Worm (Caenorhabditis elegans) whole organism, L4 larva: Measurements from ENCODE around the gene C45G7.4.
A peak's percentile ranks its signal among the peaks of the same experiment; 100 is the strongest.

Experiments used
- F10B5.3 ChIP-seq: sonication (generic microtip); optimal IDR thresholded peaks from 2 replicates; lab custom pipeline; 2016; ENCODE audit warnings: mild to moderate bottlenecking, missing genetic modification characterization, missing compliant biosample characterization
- F49E8.2 ChIP-seq: sonication (generic microtip); optimal IDR thresholded peaks from 2 replicates; lab custom pipeline; 2016; ENCODE audit warnings: missing compliant biosample characterization, mild to moderate bottlenecking, missing genetic modification characterization, borderline replicate concordance
- R02D3.7 ChIP-seq: fragments of 150-350 bp; sonication (generic microtip); optimal IDR thresholded peaks from 3 replicates; lab custom pipeline; 2014; ENCODE audit warnings: missing biosample characterization, missing genetic modification characterization
- T26A8.4 ChIP-seq: fragments of 200-800 bp; sonication (Bioruptor generic); IDR thresholded peaks from 2 replicates; pipeline ENCODE4 v1.3.6; 2022; ENCODE audit warnings: missing genetic modification characterization, missing compliant biosample characterization
- Y5F2A.4 ChIP-seq: fragments of 200-800 bp; sonication (Bioruptor generic); optimal IDR thresholded peaks from 2 replicates; lab custom pipeline; 2018; ENCODE audit warnings: mild to moderate bottlenecking, missing genetic modification characterization, missing compliant biosample characterization
- ZK546.5 ChIP-seq, 2 experiments: sonication (generic microtip); optimal IDR thresholded peaks; 2 replicates each; lab custom pipeline; 2017; ENCODE audit warnings: missing biosample characterization in 2 of 2, missing genetic modification characterization in 2 of 2
- aha-1 ChIP-seq: fragments of 150-350 bp; peaks from one replicate; lab custom pipeline; 2014; ENCODE audit warnings: missing biosample characterization, missing genetic modification characterization
- aly-2 ChIP-seq: sonication (generic microtip); optimal IDR thresholded peaks from 2 replicates; lab custom pipeline; 2018; ENCODE audit warnings: missing biosample characterization, missing genetic modification characterization
- attf-4 ChIP-seq: sonication (generic microtip); optimal IDR thresholded peaks from 3 replicates; lab custom pipeline; 2017; ENCODE audit warnings: missing biosample characterization, missing genetic modification characterization
- ceh-20 ChIP-seq: fragments of 200-800 bp; sonication (Bioruptor generic); IDR thresholded peaks from 2 replicates; pipeline ENCODE4 v1.3.6; 2022; ENCODE audit warnings: missing genetic modification reagents, missing genetic modification characterization, missing compliant biosample characterization
- ceh-32 ChIP-seq: sonication (generic microtip); optimal IDR thresholded peaks from 2 replicates; lab custom pipeline; 2016; ENCODE audit warnings: mild to moderate bottlenecking, missing genetic modification characterization, missing compliant biosample characterization; ENCODE audit not compliant: poor library complexity
- ceh-44 ChIP-seq: fragments of 200-800 bp; sonication (Bioruptor generic); IDR thresholded peaks from 2 replicates; pipeline ENCODE4 v1.3.6; 2022; ENCODE audit warnings: missing genetic modification reagents, missing genetic modification characterization, missing compliant biosample characterization
- ceh-62 ChIP-seq: sonication (generic microtip); optimal IDR thresholded peaks from 2 replicates; lab custom pipeline; 2017; ENCODE audit warnings: missing biosample characterization, missing genetic modification characterization
- cey-2 ChIP-seq: sonication (generic microtip); optimal IDR thresholded peaks from 3 replicates; lab custom pipeline; 2017; ENCODE audit warnings: missing genetic modification characterization, mild to moderate bottlenecking, missing compliant biosample characterization, antibody characterized with exemption, borderline replicate concordance; ENCODE audit not compliant: insufficient read depth
- ctbp-1 ChIP-seq: fragments of 200-800 bp; sonication (Bioruptor generic); IDR thresholded peaks from 2 replicates; pipeline ENCODE4 v1.3.6; 2022; ENCODE audit warnings: missing genetic modification reagents, missing genetic modification characterization, missing compliant biosample characterization
- daf-19 ChIP-seq: fragments of 200-800 bp; sonication (Bioruptor generic); conservative IDR thresholded peaks from 2 replicates; pipeline ENCODE4 v1.3.6; 2022; ENCODE audit warnings: missing genetic modification characterization, missing compliant biosample characterization
- duxl-1 ChIP-seq: sonication (generic microtip); optimal IDR thresholded peaks from 2 replicates; lab custom pipeline; 2016; ENCODE audit warnings: mild to moderate bottlenecking, missing genetic modification characterization, moderate library complexity, missing compliant biosample characterization; ENCODE audit not compliant: poor library complexity
- dve-1 ChIP-seq: sonication (generic microtip); optimal IDR thresholded peaks from 2 replicates; lab custom pipeline; 2017; ENCODE audit warnings: antibody characterized with exemption, mild to moderate bottlenecking, missing genetic modification characterization, missing compliant biosample characterization; ENCODE audit not compliant: insufficient read depth
- egl-27 ChIP-seq: sonication (generic microtip); optimal IDR thresholded peaks from 3 replicates; lab custom pipeline; 2017; ENCODE audit warnings: missing biosample characterization, missing genetic modification reagents, missing genetic modification characterization
- hlh-11 ChIP-seq: fragments of 200-800 bp; sonication (Bioruptor generic); optimal IDR thresholded peaks from 2 replicates; lab custom pipeline; 2018; ENCODE audit warnings: mild to moderate bottlenecking, missing genetic modification characterization, missing compliant biosample characterization
- hmg-1.1 ChIP-seq: fragments of 200-800 bp; sonication (Bioruptor generic); IDR thresholded peaks from 2 replicates; pipeline ENCODE4 v1.3.6; 2022; ENCODE audit warnings: missing genetic modification reagents, missing genetic modification characterization, missing compliant biosample characterization
- lim-7 ChIP-seq: fragments of 200-800 bp; sonication (Bioruptor generic); IDR thresholded peaks from 2 replicates; pipeline ENCODE4 v1.3.6; 2022; ENCODE audit warnings: missing genetic modification characterization, missing compliant biosample characterization
- lin-29 ChIP-seq: fragments of 200-800 bp; sonication (Bioruptor generic); IDR thresholded peaks from 2 replicates; pipeline ENCODE4 v1.3.6; 2022; ENCODE audit warnings: missing genetic modification reagents, missing genetic modification characterization, missing compliant biosample characterization
- lin-38 ChIP-seq: fragments of 200-800 bp; sonication (Bioruptor generic); IDR thresholded peaks from 2 replicates; pipeline ENCODE4 v1.3.6; 2022; ENCODE audit warnings: missing genetic modification reagents, missing genetic modification characterization, missing compliant biosample characterization
- lin-39 ChIP-seq: fragments of 150-350 bp; optimal IDR thresholded peaks from 2 replicates; lab custom pipeline; 2014; ENCODE audit warnings: missing biosample characterization, missing genetic modification reagents, missing genetic modification characterization
- lir-3 ChIP-seq: sonication (generic microtip); optimal IDR thresholded peaks from 2 replicates; lab custom pipeline; 2016; ENCODE audit warnings: mild to moderate bottlenecking, missing genetic modification characterization, missing compliant biosample characterization
- lsy-2 ChIP-seq, 2 experiments: fragments of 150-350 bp in 1 of 2; sonication (generic microtip) in 1 of 2; optimal IDR thresholded peaks; 2 replicates each; lab custom pipeline; 2014 to 2017; ENCODE audit warnings: missing biosample characterization in 2 of 2, missing genetic modification characterization in 2 of 2
- madf-5 ChIP-seq, 2 experiments: fragments of 200-800 bp; sonication (Bioruptor generic); IDR thresholded peaks; 2 replicates each; pipeline ENCODE4 v1.3.6; 2022; ENCODE audit warnings: missing compliant biosample characterization in 2 of 2, missing genetic modification characterization in 2 of 2
- mdl-1 ChIP-seq, 2 experiments: fragments of 150-350 bp in 1 of 2; sonication (generic microtip) in 1 of 2; optimal IDR thresholded peaks; 2 replicates each; lab custom pipeline; 2014 to 2017; ENCODE audit warnings: missing biosample characterization in 2 of 2, missing genetic modification characterization in 2 of 2
- mep-1 ChIP-seq: fragments of 150-350 bp; sonication (generic microtip); optimal IDR thresholded peaks from 3 replicates; lab custom pipeline; 2014; ENCODE audit warnings: missing biosample characterization, missing genetic modification characterization
- mxl-2 ChIP-seq: fragments of 200-800 bp; sonication (Bioruptor generic); conservative IDR thresholded peaks from 2 replicates; pipeline ENCODE4 v1.3.6; 2022; ENCODE audit warnings: missing genetic modification reagents, missing genetic modification characterization, missing compliant biosample characterization
- mxl-3 ChIP-seq: fragments of 200-800 bp; sonication (Bioruptor generic); optimal IDR thresholded peaks from 2 replicates; lab custom pipeline; 2018; ENCODE audit warnings: mild to moderate bottlenecking, missing genetic modification characterization, missing compliant biosample characterization
- nhr-102 ChIP-seq: sonication (generic microtip); optimal IDR thresholded peaks from 2 replicates; lab custom pipeline; 2016; ENCODE audit warnings: mild to moderate bottlenecking, missing genetic modification characterization, moderate library complexity, missing compliant biosample characterization
- nhr-111 ChIP-seq: fragments of 200-800 bp; sonication (Bioruptor generic); optimal IDR thresholded peaks from 2 replicates; lab custom pipeline; 2018; ENCODE audit warnings: mild to moderate bottlenecking, missing genetic modification characterization, missing compliant biosample characterization
- nhr-237 ChIP-seq: sonication (generic microtip); optimal IDR thresholded peaks from 2 replicates; lab custom pipeline; 2017; ENCODE audit warnings: missing biosample characterization, missing genetic modification characterization
- nhr-76 ChIP-seq: fragments of 150-350 bp; optimal IDR thresholded peaks from 2 replicates; lab custom pipeline; 2014; ENCODE audit warnings: missing biosample characterization, missing genetic modification characterization
- nhr-77 ChIP-seq: fragments of 150-350 bp; optimal IDR thresholded peaks from 2 replicates; lab custom pipeline; 2014; ENCODE audit warnings: missing biosample characterization, missing genetic modification characterization
- pha-4 ChIP-seq, 2 experiments: fragments of 150-350 bp in 1 of 2; fragments of 200-800 bp in 1 of 2; sonication (Bioruptor generic) in 1 of 2; IDR thresholded peaks in 1 of 2; optimal IDR thresholded peaks in 1 of 2; 2 replicates each; pipeline versions ENCODE4 v1.3.6 to Lab custom; 2014 to 2022; ENCODE audit warnings: missing genetic modification characterization in 2 of 2, missing genetic modification reagents in 2 of 2, missing biosample characterization in 1 of 2, missing compliant biosample characterization in 1 of 2
- rbr-2 ChIP-seq: sonication (generic microtip); optimal IDR thresholded peaks from 2 replicates; lab custom pipeline; 2016; ENCODE audit warnings: missing genotype, missing genetic modification characterization, missing compliant biosample characterization
- sdz-12 ChIP-seq: fragments of 200-800 bp; sonication (Bioruptor generic); optimal IDR thresholded peaks from 2 replicates; lab custom pipeline; 2018; ENCODE audit warnings: mild to moderate bottlenecking, missing genetic modification characterization, missing compliant biosample characterization
- snpc-1.2 ChIP-seq: fragments of 200-800 bp; sonication (Bioruptor generic); IDR thresholded peaks from 2 replicates; pipeline ENCODE4 v1.3.6; 2022; ENCODE audit warnings: missing genetic modification reagents, missing genetic modification characterization, missing compliant biosample characterization
- snpc-4 ChIP-seq: fragments of 150-350 bp; optimal IDR thresholded peaks from 2 replicates; lab custom pipeline; 2014; ENCODE audit warnings: missing biosample characterization, missing genetic modification characterization
- spr-3 ChIP-seq: fragments of 200-800 bp; sonication (Bioruptor generic); optimal IDR thresholded peaks from 2 replicates; lab custom pipeline; 2018; ENCODE audit warnings: mild to moderate bottlenecking, missing genetic modification characterization, missing compliant biosample characterization
- tra-1 ChIP-seq: fragments of 200-800 bp; sonication (Bioruptor generic); IDR thresholded peaks from 2 replicates; pipeline ENCODE4 v1.3.6; 2022; ENCODE audit warnings: missing genetic modification reagents, missing genetic modification characterization, missing compliant biosample characterization
- unc-130 ChIP-seq: sonication (generic microtip); optimal IDR thresholded peaks from 2 replicates; lab custom pipeline; 2016; ENCODE audit warnings: missing genetic modification reagents, missing genetic modification characterization, missing compliant biosample characterization
- unc-39 ChIP-seq: sonication (generic microtip); optimal IDR thresholded peaks from 2 replicates; lab custom pipeline; 2017; ENCODE audit warnings: missing biosample characterization, missing genetic modification characterization
- vab-7 ChIP-seq: fragments of 200-800 bp; sonication (Bioruptor generic); IDR thresholded peaks from 2 replicates; pipeline ENCODE4 v1.3.6; 2022; ENCODE audit warnings: missing genetic modification reagents, missing genetic modification characterization, missing compliant biosample characterization
- zag-1 ChIP-seq: fragments of 150-350 bp; optimal IDR thresholded peaks from 2 replicates; lab custom pipeline; 2014; ENCODE audit warnings: missing biosample characterization, missing genetic modification characterization
- zfp-2 ChIP-seq: sonication (generic microtip); optimal IDR thresholded peaks from 2 replicates; lab custom pipeline; 2016; ENCODE audit warnings: mild to moderate bottlenecking, missing genetic modification characterization, missing compliant biosample characterization
- ztf-7 ChIP-seq: fragments of 150-350 bp; optimal IDR thresholded peaks from 2 replicates; lab custom pipeline; 2014; ENCODE audit warnings: missing biosample characterization, missing genetic modification characterization

The C45G7.4 gene

ce11 chrIV:2388949-2389495 lies 43.8 kb upstream of the C45G7.4 start, which contains the start of gene trap-3:
TSS of gene trap-3 (plus strand) at chrIV:2389445.
- TF ChIP-seq lir-3 (tag; lab: Kevin White, UChicago) = peak; percentile 57
- peak; percentile 72 for TF ChIP-seq Y5F2A.4 (GFP tag; lab: Kevin White, UChicago)
- TF ChIP-seq duxl-1 (tag; lab: Kevin White, UChicago) = peak; percentile 81
- no peak for TF ChIP-seq attf-4
- peak; percentile 94 for TF ChIP-seq ctbp-1 (GFP tag; lab: Robert Waterston, UW)
- peak; percentile 90 for TF ChIP-seq lin-29 (GFP tag; lab: Robert Waterston, UW)
- TF ChIP-seq F49E8.2 (tag; lab: Kevin White, UChicago) = peak; percentile 86
- no peak for TF ChIP-seq unc-39 (tag; lab: Kevin White, UChicago)
- TF ChIP-seq dve-1 = peak; percentile 98
- peak; percentile 98 for TF ChIP-seq lin-38 (GFP tag; lab: Robert Waterston, UW)
- TF ChIP-seq cey-2 (tag; lab: Kevin White, UChicago) = no peak
- TF ChIP-seq daf-19 (GFP tag; lab: Robert Waterston, UW) = 0 out of 2 replicates have a peak, but pooled peaks have one; percentile 53
- peak; percentile 11 for TF ChIP-seq snpc-4 (tag; lab: Kevin White, UChicago)
- no peak for TF ChIP-seq ceh-62 (tag; lab: Kevin White, UChicago)
- TF ChIP-seq hlh-11 = peak; percentile 98
- peak; percentile 98 for TF ChIP-seq mxl-3 (GFP tag; lab: Kevin White, UChicago)
- peak; percentile 91 for TF ChIP-seq F10B5.3
- peak; percentile 99 for TF ChIP-seq aha-1 (tag; lab: Kevin White, UChicago)
- TF ChIP-seq spr-3 (GFP tag; lab: Kevin White, UChicago) = peak; percentile 90
- peak; percentile 89 for TF ChIP-seq nhr-77 (tag; lab: Kevin White, UChicago)
- peak; percentile 90 for TF ChIP-seq unc-130 (GFP tag; lab: Kevin White, UChicago)
- TF ChIP-seq lsy-2 (tag; optimal IDR thresholded peaks at IDR 0.05; lab: Kevin White, UChicago) = peak; percentile 91 to 97
- TF ChIP-seq T26A8.4 (GFP tag; lab: Robert Waterston, UW) = peak; percentile 97
- TF ChIP-seq pha-4 (GFP tag; IDR thresholded peaks at IDR 0.05; lab: Robert Waterston, UW) = peak; percentile 87
- TF ChIP-seq pha-4 (tag; optimal IDR thresholded peaks at IDR 0.05; lab: Kevin White, UChicago) = no peak
- no peak for TF ChIP-seq aly-2 (tag; lab: Kevin White, UChicago)
- peak; percentile 61 for TF ChIP-seq nhr-237 (tag; lab: Kevin White, UChicago)
- TF ChIP-seq hmg-1.1 (GFP tag; lab: Robert Waterston, UW) = peak; percentile 98
- 0 out of 4 replicates have a peak, but pooled peaks of 1 of the 2 experiments have one; percentile 28 for TF ChIP-seq madf-5 (GFP tag; IDR thresholded peaks at IDR 0.05; lab: Robert Waterston, UW)
- TF ChIP-seq mxl-2 (GFP tag; lab: Robert Waterston, UW) = peak; percentile 79
- peak; percentile 87 for TF ChIP-seq ztf-7 (tag; lab: Kevin White, UChicago)
- peak; percentile 80; the same call in 1 of the 2 replicates for TF ChIP-seq ceh-44 (GFP tag; lab: Robert Waterston, UW)
- peak; percentile 95 for TF ChIP-seq ceh-20
- TF ChIP-seq tra-1 (GFP tag; lab: Robert Waterston, UW) = peak; percentile 94
- peak; percentile 38 for TF ChIP-seq nhr-111 (GFP tag; lab: Kevin White, UChicago)
- TF ChIP-seq rbr-2 (tag; lab: Kevin White, UChicago) = peak; percentile 98
- TF ChIP-seq vab-7 (GFP tag; lab: Robert Waterston, UW) = peak; percentile 75
- no peak for TF ChIP-seq zag-1 (tag; lab: Kevin White, UChicago)
- TF ChIP-seq ceh-32 (tag; lab: Kevin White, UChicago) = peak; percentile 50
- TF ChIP-seq ZK546.5 (tag; optimal IDR thresholded peaks at IDR 0.05; lab: Kevin White, UChicago) = peak in 1 of 2 experiments; percentile 72
- TF ChIP-seq lin-39 (tag; lab: Kevin White, UChicago) = no peak
- peak; percentile 73 for TF ChIP-seq snpc-1.2 (GFP tag; lab: Robert Waterston, UW)
- peak; percentile 98 for TF ChIP-seq mep-1 (tag; lab: Kevin White, UChicago)
- TF ChIP-seq nhr-102 (tag; lab: Kevin White, UChicago) = peak; percentile 96
- TF ChIP-seq nhr-76 (tag; lab: Kevin White, UChicago) = no peak
- TF ChIP-seq zfp-2 = peak; percentile 92
- no peak for TF ChIP-seq egl-27 (tag; lab: Kevin White, UChicago)
- no peak for TF ChIP-seq R02D3.7 (tag; lab: Kevin White, UChicago)
- TF ChIP-seq mdl-1 (tag; optimal IDR thresholded peaks at IDR 0.05; lab: Kevin White, UChicago) = peak in 1 of 2 experiments; percentile 85
- peak; percentile 10 for TF ChIP-seq sdz-12
- peak; percentile 67 for TF ChIP-seq lim-7 (GFP tag; lab: Robert Waterston, UW)
